Fruit fly (Drosophila melanogaster) S2 (cell line): ENCODE data around the gene CG4116.

Source experiments
- CG8478 ChIP-seq: fragments of >200 bp; optimal IDR thresholded peaks from 2 replicates; lab custom pipeline; 2018
- CTCF ChIP-seq, 2 experiments: fragments of >200 bp; optimal IDR thresholded peaks; 2 replicates each; lab custom pipeline; 2018

dm6 chrX:3036527-3036926 is 30.8 kb downstream of the CG4116 start:
- TF ChIP-seq CTCF (optimal IDR thresholded peaks at IDR 0.05; lab: Kevin White, UChicago) (no peak), CG8478 (lab: Kevin White, UChicago) (no peak)
